Fruit fly (Drosophila melanogaster) whole organism, wandering third instar larva: ENCODE data around the gene CG43739.
A peak's percentile ranks its signal among the peaks of the same experiment; 100 is the strongest.

Experiments used
- Abd-B ChIP-seq: fragments of >200 bp; optimal IDR thresholded peaks from 2 replicates; lab custom pipeline; 2017; ENCODE audit warnings: missing biosample characterization, missing genetic modification characterization
- CG32264 ChIP-seq: fragments of 200-800 bp; sonication (Bioruptor generic); optimal IDR thresholded peaks from 2 replicates; lab custom pipeline; 2016; ENCODE audit warnings: missing biosample characterization, missing genetic modification characterization
- CG9705 ChIP-seq: fragments of 200-800 bp; sonication (Bioruptor generic); optimal IDR thresholded peaks from 2 replicates; lab custom pipeline; 2018; ENCODE audit warnings: missing biosample characterization, mild to moderate bottlenecking, missing genetic modification characterization
- CrebA ChIP-seq: fragments of 200-800 bp; sonication (Bioruptor generic); optimal IDR thresholded peaks from 2 replicates; lab custom pipeline; 2016; ENCODE audit warnings: missing biosample characterization, mild to moderate bottlenecking, missing genetic modification characterization, borderline replicate concordance
- Dif ChIP-seq: fragments of 200-275, 200-300 bp; sonication (Bioruptor generic); optimal IDR thresholded peaks from 2 replicates; lab custom pipeline; 2018; ENCODE audit warnings: missing biosample characterization, missing genetic modification characterization; ENCODE audit not compliant: partially characterized antibody
- GATAd ChIP-seq: sonication (Bioruptor generic); optimal IDR thresholded peaks from 2 replicates; lab custom pipeline; 2016; ENCODE audit warnings: missing biosample characterization, missing genetic modification characterization
- Hnf4 ChIP-seq: fragments of 200-800 bp; sonication (Bioruptor generic); optimal IDR thresholded peaks from 2 replicates; lab custom pipeline; 2016; ENCODE audit warnings: missing biosample characterization, mild to moderate bottlenecking, missing genetic modification characterization
- Hr78 ChIP-seq: fragments of >200 bp; optimal IDR thresholded peaks from 2 replicates; lab custom pipeline; 2017; ENCODE audit warnings: missing biosample characterization, missing genetic modification characterization
- Hr83 ChIP-seq: fragments of 200-300 bp; sonication (Bioruptor generic); optimal IDR thresholded peaks from 2 replicates; lab custom pipeline; 2016; ENCODE audit warnings: missing biosample characterization, mild to moderate bottlenecking, missing genetic modification characterization, moderate library complexity; ENCODE audit not compliant: poor library complexity, severe bottlenecking
- Mio ChIP-seq: sonication (Bioruptor generic); optimal IDR thresholded peaks from 2 replicates; lab custom pipeline; 2016; ENCODE audit warnings: missing biosample characterization, missing genetic modification characterization
- N ChIP-seq: fragments of >200 bp; optimal IDR thresholded peaks from 2 replicates; lab custom pipeline; 2018; ENCODE audit warnings: missing biosample characterization, missing external identifiers, missing genetic modification characterization
- OdsH ChIP-seq: fragments of 200-800 bp; sonication (Bioruptor generic); optimal IDR thresholded peaks from 2 replicates; lab custom pipeline; 2016; ENCODE audit warnings: missing biosample characterization, mild to moderate bottlenecking, missing genetic modification characterization
- Rel ChIP-seq, 2 experiments: fragments of 200-800 bp; sonication (Bioruptor generic) in 1 of 2; optimal IDR thresholded peaks; 2 replicates in 1 of 2; 3 replicates in 1 of 2; lab custom pipeline; 2016 to 2019; ENCODE audit warnings: mild to moderate bottlenecking in 2 of 2, missing biosample characterization in 2 of 2, missing genetic modification characterization in 2 of 2, moderate library complexity in 1 of 2
- Sp1 ChIP-seq: fragments of 200-800 bp; sonication (Bioruptor generic); optimal IDR thresholded peaks from 3 replicates; lab custom pipeline; 2019; ENCODE audit warnings: missing biosample characterization, mild to moderate bottlenecking, missing genetic modification characterization, moderate library complexity
- Vsx2 ChIP-seq: fragments of 200-300, 225-300 bp; sonication (Bioruptor generic); optimal IDR thresholded peaks from 2 replicates; lab custom pipeline; 2018; ENCODE audit warnings: missing biosample characterization, missing genetic modification characterization; ENCODE audit not compliant: partially characterized antibody
- br ChIP-seq: fragments of 200-800 bp; sonication (Bioruptor generic); optimal IDR thresholded peaks from 2 replicates; lab custom pipeline; 2016; ENCODE audit warnings: missing biosample characterization, missing genetic modification characterization
- brk ChIP-seq: fragments of 200-800 bp; sonication (Bioruptor generic); optimal IDR thresholded peaks from 2 replicates; lab custom pipeline; 2016; ENCODE audit warnings: missing biosample characterization, mild to moderate bottlenecking, missing genetic modification characterization
- dl ChIP-seq, 2 experiments: fragments of 175-275, 200-275 bp in 1 of 2; fragments of 200-275 bp in 1 of 2; sonication (Bioruptor generic); optimal IDR thresholded peaks; lab custom pipeline; 2018; ENCODE audit warnings: mild to moderate bottlenecking in 2 of 2, missing biosample characterization in 2 of 2, missing genetic modification characterization in 2 of 2, moderate library complexity in 2 of 2; ENCODE audit not compliant: partially characterized antibody in 2 of 2, insufficient read depth in 1 of 2
- dmrt93B ChIP-seq: fragments of 200-800 bp; sonication (Bioruptor generic); optimal IDR thresholded peaks from 2 replicates; lab custom pipeline; 2018; ENCODE audit warnings: missing biosample characterization, mild to moderate bottlenecking, missing genetic modification characterization
- dsf ChIP-seq: sonication (Bioruptor generic); optimal IDR thresholded peaks from 2 replicates; lab custom pipeline; 2016; ENCODE audit warnings: missing biosample characterization, missing genetic modification characterization, borderline replicate concordance
- ey ChIP-seq: fragments of 200-800 bp; sonication (Bioruptor generic); optimal IDR thresholded peaks from 2 replicates; lab custom pipeline; 2016; ENCODE audit warnings: missing biosample characterization, missing genetic modification characterization
- foxo ChIP-seq, 2 experiments: fragments of 200-800 bp; sonication (Bioruptor generic); optimal IDR thresholded peaks; 2 replicates in 1 of 2; 3 replicates in 1 of 2; lab custom pipeline; 2016 to 2017; ENCODE audit warnings: missing biosample characterization in 2 of 2, missing genetic modification characterization in 2 of 2
- h ChIP-seq: fragments of 200-800 bp; sonication (Bioruptor generic); optimal IDR thresholded peaks from 3 replicates; lab custom pipeline; 2016; ENCODE audit warnings: missing biosample characterization, mild to moderate bottlenecking, missing genetic modification characterization
- jim ChIP-seq: fragments of 175-275, 200-325 bp; sonication (Bioruptor generic); optimal IDR thresholded peaks from 2 replicates; lab custom pipeline; 2016; ENCODE audit warnings: missing biosample characterization, mild to moderate bottlenecking, missing genetic modification characterization
- lola ChIP-seq: fragments of >200 bp; optimal IDR thresholded peaks from 2 replicates; lab custom pipeline; 2017; ENCODE audit warnings: missing biosample characterization, missing genetic modification characterization
- psq ChIP-seq: fragments of 200-800 bp; sonication (Bioruptor generic); optimal IDR thresholded peaks from 3 replicates; lab custom pipeline; 2017; ENCODE audit warnings: missing biosample characterization, mild to moderate bottlenecking, missing genetic modification characterization, moderate library complexity
- rgr ChIP-seq: fragments of 200-800 bp; sonication (Bioruptor generic); optimal IDR thresholded peaks from 3 replicates; lab custom pipeline; 2016; ENCODE audit warnings: missing biosample characterization, mild to moderate bottlenecking, missing genetic modification characterization
- sv ChIP-seq: fragments of 200-800 bp; sonication (Bioruptor generic); optimal IDR thresholded peaks from 3 replicates; lab custom pipeline; 2016; ENCODE audit warnings: missing biosample characterization, missing genetic modification characterization
- tai ChIP-seq: sonication (Bioruptor generic); optimal IDR thresholded peaks from 2 replicates; lab custom pipeline; 2016; ENCODE audit warnings: missing biosample characterization, missing genetic modification characterization
- usp ChIP-seq: fragments of >200 bp; optimal IDR thresholded peaks from 2 replicates; lab custom pipeline; 2017; ENCODE audit warnings: missing biosample characterization, missing genetic modification characterization
- woc ChIP-seq: sonication (Bioruptor generic); optimal IDR thresholded peaks from 2 replicates; lab custom pipeline; 2016; ENCODE audit warnings: missing biosample characterization, mild to moderate bottlenecking, missing genetic modification characterization

Gene CG43739

DNA sequence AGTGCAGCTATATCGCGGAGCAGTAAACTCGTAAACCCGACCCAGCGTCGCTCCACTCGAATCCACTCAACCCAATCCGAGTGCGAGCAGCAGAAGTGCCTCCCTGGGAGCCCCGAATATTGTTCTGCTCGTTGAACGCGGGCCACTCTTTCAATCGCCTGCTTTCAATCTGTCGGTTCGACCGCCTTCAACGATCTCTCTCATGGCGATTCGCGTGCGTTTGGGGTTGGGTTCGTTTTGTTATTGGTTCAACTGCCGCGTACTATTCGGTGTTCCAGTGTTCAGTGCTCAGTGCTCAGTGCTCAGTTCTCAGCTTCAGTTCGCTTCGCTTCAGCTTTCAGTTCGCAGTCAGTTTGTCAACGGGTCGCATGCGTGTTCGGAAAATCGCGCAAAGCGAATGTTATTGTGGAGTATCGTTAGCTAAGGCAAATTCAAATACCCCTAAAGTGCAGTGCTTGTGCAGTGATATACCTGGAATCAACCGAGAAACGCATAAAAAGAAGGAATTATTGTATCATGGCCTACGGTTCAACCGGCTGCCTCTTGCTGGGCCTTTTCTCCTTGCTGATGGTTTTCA, 78.2 kb downstream of the CG43739 start, which contains the start of gene CG31676:
Gene CG31676, plus strand, starts transcription at position 289 of the 577 bp plus-strand sequence.
- TF ChIP-seq CrebA (GFP tag; lab: Kevin White, UChicago): no peak
- TF ChIP-seq Hr78: no peak
- TF ChIP-seq brk (GFP tag; lab: Kevin White, UChicago): no peak
- no peak for TF ChIP-seq tai (GFP tag; lab: Kevin White, UChicago)

DNA sequence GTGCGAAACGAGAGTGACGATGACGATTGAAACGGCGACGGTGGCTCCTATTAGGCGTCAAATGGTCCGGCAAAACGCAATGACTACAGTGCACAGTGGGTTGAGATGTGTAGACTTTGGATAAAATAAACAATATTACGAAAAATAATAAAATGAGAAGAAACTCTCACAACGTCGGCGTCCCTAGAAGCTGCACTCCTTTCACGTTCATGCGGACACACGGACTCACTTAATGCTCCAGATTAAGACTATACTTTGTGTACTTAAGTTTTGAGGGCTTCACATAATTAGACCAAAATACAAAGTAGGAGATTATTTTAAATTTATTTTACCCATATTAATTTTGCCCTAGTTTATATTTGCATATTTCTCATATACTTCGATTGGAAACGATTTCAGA, 78.7 kb downstream of the CG43739 start:
- TF ChIP-seq sv (GFP tag; lab: Kevin White, UChicago): no peak
- no peak for TF ChIP-seq Hr83
- no peak for TF ChIP-seq Vsx2 (GFP tag; lab: Kevin White, UChicago)
- TF ChIP-seq Hnf4 (GFP tag; lab: Kevin White, UChicago): no peak
- no peak for TF ChIP-seq N (GFP tag; lab: Kevin White, UChicago)
- no peak for TF ChIP-seq Abd-B (GFP tag; lab: Kevin White, UChicago)
- no peak for TF ChIP-seq dsf (GFP tag; lab: Kevin White, UChicago)
- TF ChIP-seq CG32264 (GFP tag; lab: Kevin White, UChicago): no peak
- TF ChIP-seq woc (GFP tag; lab: Kevin White, UChicago): no peak
- TF ChIP-seq dl (GFP tag; optimal IDR thresholded peaks at IDR 0.05; lab: Kevin White, UChicago; ENCODE audit: insufficient read depth in 1 of 2, partially characterized antibody in 2 of 2): no peak
- no peak for TF ChIP-seq OdsH (GFP tag; lab: Kevin White, UChicago)
- no peak for TF ChIP-seq br (GFP tag; lab: Kevin White, UChicago)
- no peak for TF ChIP-seq CG9705 (GFP tag; lab: Kevin White, UChicago)
- no peak for TF ChIP-seq Sp1 (GFP tag; lab: Kevin White, UChicago)
- TF ChIP-seq Hr78: no peak
- no peak for TF ChIP-seq tai (GFP tag; lab: Kevin White, UChicago)
- TF ChIP-seq CrebA (GFP tag; lab: Kevin White, UChicago): no peak
- TF ChIP-seq rgr (GFP tag; lab: Kevin White, UChicago): no peak

DNA sequence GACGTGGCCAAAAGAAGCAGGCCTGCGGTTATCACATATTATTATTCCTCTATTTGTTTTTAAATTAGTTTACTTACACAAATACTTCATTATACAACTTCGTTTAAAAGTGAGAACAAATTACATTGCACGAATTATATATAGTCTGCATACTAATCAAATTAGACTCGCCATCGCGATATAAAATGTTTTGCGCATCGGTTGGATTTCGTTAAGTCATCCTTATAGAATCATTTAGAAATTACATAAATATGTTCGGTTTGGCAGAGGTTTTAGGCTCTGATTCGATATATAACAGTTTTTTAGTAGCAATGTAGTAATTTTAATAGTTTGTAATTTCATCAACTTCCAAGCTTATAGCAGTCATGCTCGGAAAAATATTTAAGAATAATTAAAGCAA, 80.8 kb downstream of the CG43739 start, which contains the start of gene Spn38F:
Gene Spn38F, minus strand, starts transcription at position 101 of the 400 bp plus-strand sequence.
- no peak for TF ChIP-seq Hnf4 (GFP tag; lab: Kevin White, UChicago)
- no peak for TF ChIP-seq ey (GFP tag; lab: Kevin White, UChicago)
- no peak for TF ChIP-seq tai (GFP tag; lab: Kevin White, UChicago)
- no peak for TF ChIP-seq lola (GFP tag; lab: Kevin White, UChicago)
- no peak for TF ChIP-seq dsf (GFP tag; lab: Kevin White, UChicago)
- TF ChIP-seq, all 38 proteins: peak for 0

DNA sequence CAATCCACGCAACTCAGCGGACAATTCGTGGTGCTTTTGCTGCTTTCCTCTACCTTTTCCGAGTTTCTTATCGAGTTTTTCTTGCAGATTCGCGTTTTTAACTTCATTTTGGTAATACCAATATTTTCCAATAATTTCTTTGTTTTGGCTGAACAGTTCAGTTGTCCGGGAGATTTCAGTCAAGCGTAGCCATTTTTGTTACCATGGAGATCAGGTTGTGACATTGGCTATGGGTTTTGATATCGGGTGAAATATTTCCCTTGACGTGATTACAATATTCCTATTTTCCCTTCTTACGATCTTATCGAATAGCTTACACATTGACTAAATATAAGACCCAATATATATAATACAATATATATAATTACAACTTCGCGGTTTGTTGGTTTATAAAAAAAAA, 83.2 kb downstream of the CG43739 start, which contains the start of gene Oseg5:
Gene Oseg5, minus strand, starts transcription at position 340 of the 400 bp plus-strand sequence.
- no peak for TF ChIP-seq CG32264 (GFP tag; lab: Kevin White, UChicago)
- TF ChIP-seq psq (GFP tag; lab: Kevin White, UChicago): no peak
- no peak for TF ChIP-seq Mio (GFP tag; lab: Kevin White, UChicago)
- TF ChIP-seq OdsH (GFP tag; lab: Kevin White, UChicago): no peak
- TF ChIP-seq rgr (GFP tag; lab: Kevin White, UChicago): no peak
- no peak for TF ChIP-seq usp (GFP tag; lab: Kevin White, UChicago)
- no peak for TF ChIP-seq dmrt93B (GFP tag; lab: Kevin White, UChicago)
- no peak for TF ChIP-seq Abd-B (GFP tag; lab: Kevin White, UChicago)
- TF ChIP-seq lola (GFP tag; lab: Kevin White, UChicago): no peak
- no peak for TF ChIP-seq br (GFP tag; lab: Kevin White, UChicago)
- TF ChIP-seq h (GFP tag; lab: Kevin White, UChicago): no peak
- no peak for TF ChIP-seq brk (GFP tag; lab: Kevin White, UChicago)
- no peak for TF ChIP-seq dsf (GFP tag; lab: Kevin White, UChicago)
- TF ChIP-seq GATAd: no peak

DNA sequence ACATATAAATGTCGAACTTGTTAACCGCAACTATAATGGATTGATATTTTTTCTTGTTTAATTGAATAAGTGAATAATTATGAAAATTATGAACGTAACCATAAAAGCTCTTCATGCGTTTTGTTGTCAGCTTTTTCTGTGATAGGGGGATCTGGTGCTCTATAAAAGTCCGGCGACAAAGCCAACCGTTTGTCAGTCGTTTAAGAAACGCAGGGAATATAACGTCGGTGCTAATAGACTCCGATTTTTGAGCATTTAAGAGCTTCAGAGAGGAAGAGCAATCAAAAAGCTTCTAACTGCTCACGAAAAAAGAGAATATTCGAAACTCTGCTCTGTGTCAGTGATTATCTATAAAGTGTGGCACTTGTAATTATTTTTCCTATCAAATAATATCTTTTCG, 87.7 kb downstream of the CG43739 start, which contains the start of gene CG31674:
Gene CG31674, plus strand, starts transcription at position 203 of the 400 bp plus-strand sequence.
- TF ChIP-seq Hr83: no peak
- no peak for TF ChIP-seq CG9705 (GFP tag; lab: Kevin White, UChicago)
- no peak for TF ChIP-seq br (GFP tag; lab: Kevin White, UChicago)
- peak in 1 of 2 experiments; percentile 20 for TF ChIP-seq dl (GFP tag; optimal IDR thresholded peaks at IDR 0.05; lab: Kevin White, UChicago; ENCODE audit: insufficient read depth in 1 of 2, partially characterized antibody in 2 of 2)
- TF ChIP-seq ey (GFP tag; lab: Kevin White, UChicago): no peak
- TF ChIP-seq brk (GFP tag; lab: Kevin White, UChicago): peak; percentile 53
- TF ChIP-seq tai (GFP tag; lab: Kevin White, UChicago): no peak
- peak; percentile 50 for TF ChIP-seq Dif (GFP tag; lab: Kevin White, UChicago)
- peak; percentile 59 for TF ChIP-seq h (GFP tag; lab: Kevin White, UChicago)
- TF ChIP-seq foxo (GFP tag; optimal IDR thresholded peaks at IDR 0.05; lab: Kevin White, UChicago): no peak
- no peak for TF ChIP-seq jim (GFP tag; lab: Kevin White, UChicago)
- TF ChIP-seq Sp1 (GFP tag; lab: Kevin White, UChicago): no peak
- no peak for TF ChIP-seq Rel (GFP tag; optimal IDR thresholded peaks at IDR 0.05; lab: Kevin White, UChicago)
- TF ChIP-seq Rel (tag; optimal IDR thresholded peaks at IDR 0.05; lab: Kevin White, UChicago): peak; percentile 14
- TF ChIP-seq sv (GFP tag; lab: Kevin White, UChicago): no peak
